Worm (Caenorhabditis elegans) whole organism, L4/young adult: Measurements from ENCODE around the gene memi-2.

ENCODE experiments used
- W03F9.2 ChIP-seq: fragments of 150-350 bp; optimal IDR thresholded peaks from 2 replicates; lab custom pipeline; 2014; ENCODE audit warnings: missing biosample characterization, missing genetic modification characterization
- dao-5 ChIP-seq: sonication (generic microtip); optimal IDR thresholded peaks from 2 replicates; lab custom pipeline; 2016; ENCODE audit warnings: missing genotype, missing genetic modification characterization, moderate library complexity, missing compliant biosample characterization

- TF ChIP-seq dao-5: no peak
- no peak for TF ChIP-seq W03F9.2 (tag; lab: Kevin White, UChicago)
These were observed 13.4 kb downstream of the memi-2 start, which contains the start of gene lsm-3 for ce11 chrIV:13386903-13387302.
